Fruit fly (Drosophila melanogaster) whole organism, wandering third instar larva: Measurements from ENCODE around the gene CG3793.

ENCODE experiments used
- Abd-B ChIP-seq: fragments of >200 bp; optimal IDR thresholded peaks from 2 replicates; lab custom pipeline; 2017; ENCODE audit warnings: missing biosample characterization, missing genetic modification characterization
- CG32264 ChIP-seq: fragments of 200-800 bp; sonication (Bioruptor generic); optimal IDR thresholded peaks from 2 replicates; lab custom pipeline; 2016; ENCODE audit warnings: missing biosample characterization, missing genetic modification characterization
- CG9705 ChIP-seq: fragments of 200-800 bp; sonication (Bioruptor generic); optimal IDR thresholded peaks from 2 replicates; lab custom pipeline; 2018; ENCODE audit warnings: missing biosample characterization, mild to moderate bottlenecking, missing genetic modification characterization
- CrebA ChIP-seq: fragments of 200-800 bp; sonication (Bioruptor generic); optimal IDR thresholded peaks from 2 replicates; lab custom pipeline; 2016; ENCODE audit warnings: missing biosample characterization, mild to moderate bottlenecking, missing genetic modification characterization, borderline replicate concordance
- Dfd ChIP-seq: fragments of >200 bp; optimal IDR thresholded peaks from 2 replicates; lab custom pipeline; 2017; ENCODE audit warnings: missing biosample characterization, missing genetic modification characterization
- Dif ChIP-seq: fragments of 200-275, 200-300 bp; sonication (Bioruptor generic); optimal IDR thresholded peaks from 2 replicates; lab custom pipeline; 2018; ENCODE audit warnings: missing biosample characterization, missing genetic modification characterization; ENCODE audit not compliant: partially characterized antibody
- GATAd ChIP-seq: sonication (Bioruptor generic); optimal IDR thresholded peaks from 2 replicates; lab custom pipeline; 2016; ENCODE audit warnings: missing biosample characterization, missing genetic modification characterization
- HLH106 ChIP-seq: fragments of 200-800 bp; optimal IDR thresholded peaks from 3 replicates; lab custom pipeline; 2019; ENCODE audit warnings: missing biosample characterization, mild to moderate bottlenecking, missing genetic modification characterization, moderate library complexity
- Hnf4 ChIP-seq: fragments of 200-800 bp; sonication (Bioruptor generic); optimal IDR thresholded peaks from 2 replicates; lab custom pipeline; 2016; ENCODE audit warnings: missing biosample characterization, mild to moderate bottlenecking, missing genetic modification characterization
- Hr78 ChIP-seq: fragments of >200 bp; optimal IDR thresholded peaks from 2 replicates; lab custom pipeline; 2017; ENCODE audit warnings: missing biosample characterization, missing genetic modification characterization
- Hr83 ChIP-seq: fragments of 200-300 bp; sonication (Bioruptor generic); optimal IDR thresholded peaks from 2 replicates; lab custom pipeline; 2016; ENCODE audit warnings: missing biosample characterization, mild to moderate bottlenecking, missing genetic modification characterization, moderate library complexity; ENCODE audit not compliant: poor library complexity, severe bottlenecking
- Jra ChIP-seq: sonication (Bioruptor generic); optimal IDR thresholded peaks from 2 replicates; lab custom pipeline; 2016; ENCODE audit warnings: missing biosample characterization, missing genetic modification characterization
- Mio ChIP-seq: sonication (Bioruptor generic); optimal IDR thresholded peaks from 2 replicates; lab custom pipeline; 2016; ENCODE audit warnings: missing biosample characterization, missing genetic modification characterization
- Myc ChIP-seq: fragments of >200 bp; optimal IDR thresholded peaks from 2 replicates; lab custom pipeline; 2017
- N ChIP-seq: fragments of >200 bp; optimal IDR thresholded peaks from 2 replicates; lab custom pipeline; 2018; ENCODE audit warnings: missing biosample characterization, missing external identifiers, missing genetic modification characterization
- Rel ChIP-seq, 2 experiments: fragments of 200-800 bp; sonication (Bioruptor generic) in 1 of 2; optimal IDR thresholded peaks; 2 replicates in 1 of 2; 3 replicates in 1 of 2; lab custom pipeline; 2016 to 2019; ENCODE audit warnings: mild to moderate bottlenecking in 2 of 2, missing biosample characterization in 2 of 2, missing genetic modification characterization in 2 of 2, moderate library complexity in 1 of 2
- Sp1 ChIP-seq: fragments of 200-800 bp; sonication (Bioruptor generic); optimal IDR thresholded peaks from 3 replicates; lab custom pipeline; 2019; ENCODE audit warnings: missing biosample characterization, mild to moderate bottlenecking, missing genetic modification characterization, moderate library complexity
- Vsx2 ChIP-seq: fragments of 200-300, 225-300 bp; sonication (Bioruptor generic); optimal IDR thresholded peaks from 2 replicates; lab custom pipeline; 2018; ENCODE audit warnings: missing biosample characterization, missing genetic modification characterization; ENCODE audit not compliant: partially characterized antibody
- dl ChIP-seq, 2 experiments: fragments of 175-275, 200-275 bp in 1 of 2; fragments of 200-275 bp in 1 of 2; sonication (Bioruptor generic); optimal IDR thresholded peaks; lab custom pipeline; 2018; ENCODE audit warnings: mild to moderate bottlenecking in 2 of 2, missing biosample characterization in 2 of 2, missing genetic modification characterization in 2 of 2, moderate library complexity in 2 of 2; ENCODE audit not compliant: partially characterized antibody in 2 of 2, insufficient read depth in 1 of 2
- dmrt93B ChIP-seq: fragments of 200-800 bp; sonication (Bioruptor generic); optimal IDR thresholded peaks from 2 replicates; lab custom pipeline; 2018; ENCODE audit warnings: missing biosample characterization, mild to moderate bottlenecking, missing genetic modification characterization
- dsf ChIP-seq: sonication (Bioruptor generic); optimal IDR thresholded peaks from 2 replicates; lab custom pipeline; 2016; ENCODE audit warnings: missing biosample characterization, missing genetic modification characterization, borderline replicate concordance
- ey ChIP-seq: fragments of 200-800 bp; sonication (Bioruptor generic); optimal IDR thresholded peaks from 2 replicates; lab custom pipeline; 2016; ENCODE audit warnings: missing biosample characterization, missing genetic modification characterization
- fru ChIP-seq: fragments of 200-800 bp; sonication (Bioruptor generic); optimal IDR thresholded peaks from 3 replicates; lab custom pipeline; 2016; ENCODE audit warnings: missing biosample characterization, mild to moderate bottlenecking, missing genetic modification characterization
- h ChIP-seq: fragments of 200-800 bp; sonication (Bioruptor generic); optimal IDR thresholded peaks from 3 replicates; lab custom pipeline; 2016; ENCODE audit warnings: missing biosample characterization, mild to moderate bottlenecking, missing genetic modification characterization
- jim ChIP-seq: fragments of 175-275, 200-325 bp; sonication (Bioruptor generic); optimal IDR thresholded peaks from 2 replicates; lab custom pipeline; 2016; ENCODE audit warnings: missing biosample characterization, mild to moderate bottlenecking, missing genetic modification characterization
- lola ChIP-seq: fragments of >200 bp; optimal IDR thresholded peaks from 2 replicates; lab custom pipeline; 2017; ENCODE audit warnings: missing biosample characterization, missing genetic modification characterization
- pan ChIP-seq: fragments of >200 bp; optimal IDR thresholded peaks from 2 replicates; lab custom pipeline; 2017
- psq ChIP-seq: fragments of 200-800 bp; sonication (Bioruptor generic); optimal IDR thresholded peaks from 3 replicates; lab custom pipeline; 2017; ENCODE audit warnings: missing biosample characterization, mild to moderate bottlenecking, missing genetic modification characterization, moderate library complexity
- sage ChIP-seq: fragments of 200-800 bp; sonication (Bioruptor generic); optimal IDR thresholded peaks from 2 replicates; lab custom pipeline; 2016; ENCODE audit warnings: missing biosample characterization, mild to moderate bottlenecking, missing genetic modification characterization
- sv ChIP-seq: fragments of 200-800 bp; sonication (Bioruptor generic); optimal IDR thresholded peaks from 3 replicates; lab custom pipeline; 2016; ENCODE audit warnings: missing biosample characterization, missing genetic modification characterization
- tai ChIP-seq: sonication (Bioruptor generic); optimal IDR thresholded peaks from 2 replicates; lab custom pipeline; 2016; ENCODE audit warnings: missing biosample characterization, missing genetic modification characterization
- usp ChIP-seq: fragments of >200 bp; optimal IDR thresholded peaks from 2 replicates; lab custom pipeline; 2017; ENCODE audit warnings: missing biosample characterization, missing genetic modification characterization
- woc ChIP-seq: sonication (Bioruptor generic); optimal IDR thresholded peaks from 2 replicates; lab custom pipeline; 2016; ENCODE audit warnings: missing biosample characterization, mild to moderate bottlenecking, missing genetic modification characterization

Gene CG3793

dm6 chr2L:15770978-15771377 is 7.0 kb downstream of the CG3793 start, which contains the start of gene Ku80:
Ku80 (minus strand) TSS chr2L:15771159.
- no peak for TF ChIP-seq dl (GFP tag; optimal IDR thresholded peaks at IDR 0.05; lab: Kevin White, UChicago; ENCODE audit: insufficient read depth in 1 of 2, partially characterized antibody in 2 of 2)
- TF ChIP-seq Myc (lab: Kevin White, UChicago), result no peak
- no peak for TF ChIP-seq CG9705
- no peak for TF ChIP-seq jim
- no peak for TF ChIP-seq tai
- TF ChIP-seq usp, result no peak
- TF ChIP-seq Hr78 (GFP tag; lab: Kevin White, UChicago), result no peak
- TF ChIP-seq ey (GFP tag; lab: Kevin White, UChicago), result no peak
- TF ChIP-seq woc (GFP tag; lab: Kevin White, UChicago), result no peak
- TF ChIP-seq GATAd (GFP tag; lab: Kevin White, UChicago), result no peak
- no peak for TF ChIP-seq Abd-B

- TF ChIP-seq Abd-B, result no peak
- no peak for TF ChIP-seq Vsx2 (GFP tag; lab: Kevin White, UChicago)
- no peak for TF ChIP-seq pan (lab: Kevin White, UChicago)
- TF ChIP-seq tai, result no peak
- no peak for TF ChIP-seq Hr83 (GFP tag; lab: Kevin White, UChicago)
- no peak for TF ChIP-seq dsf (GFP tag; lab: Kevin White, UChicago)
- TF ChIP-seq Hr78 (GFP tag; lab: Kevin White, UChicago), result no peak
- TF ChIP-seq Myc (lab: Kevin White, UChicago), result no peak
- no peak for TF ChIP-seq h
- TF ChIP-seq Sp1 (GFP tag; lab: Kevin White, UChicago), result no peak
Observed at dm6 chr2L:15773013-15773412, 9.0 kb downstream of the CG3793 start, which contains the start of gene CG31826. CG31826 (minus strand) TSS chr2L:15773113.

dm6 chr2L:15776752-15777151 is 12.7 kb downstream of the CG3793 start, which contains the start of gene CG43760:
CG43760 (minus strand) TSS chr2L:15776852.
- TF ChIP-seq Dfd (GFP tag; lab: Kevin White, UChicago), result no peak
- no peak for TF ChIP-seq CrebA (GFP tag; lab: Kevin White, UChicago)
- TF ChIP-seq h, result no peak
- no peak for TF ChIP-seq Dif
- TF ChIP-seq Hr78 (GFP tag; lab: Kevin White, UChicago), result no peak
- no peak for TF ChIP-seq Hr83 (GFP tag; lab: Kevin White, UChicago)
- no peak for TF ChIP-seq Rel (GFP tag; optimal IDR thresholded peaks at IDR 0.05; lab: Kevin White, UChicago)
- no peak for TF ChIP-seq Rel (tag; optimal IDR thresholded peaks at IDR 0.05; lab: Kevin White, UChicago)
- TF ChIP-seq lola (GFP tag; lab: Kevin White, UChicago), result no peak
- TF ChIP-seq jim, result no peak
- no peak for TF ChIP-seq Hnf4
- TF ChIP-seq pan (lab: Kevin White, UChicago), result no peak
- TF ChIP-seq psq, result no peak
- TF ChIP-seq sage (GFP tag; lab: Kevin White, UChicago), result no peak
- no peak for TF ChIP-seq fru (GFP tag; lab: Kevin White, UChicago)
- no peak for TF ChIP-seq tai
- no peak for TF ChIP-seq usp
- TF ChIP-seq dsf (GFP tag; lab: Kevin White, UChicago), result no peak

dm6 chr2L:15782996-15783395 is 19.0 kb downstream of the CG3793 start:
- TF ChIP-seq h (no peak), pan (lab: Kevin White, UChicago) (no peak), sage (GFP tag; lab: Kevin White, UChicago) (no peak), CG32264 (GFP tag; lab: Kevin White, UChicago) (no peak), HLH106 (tag; lab: Kevin White, UChicago) (no peak), Rel (GFP tag; optimal IDR thresholded peaks at IDR 0.05; lab: Kevin White, UChicago) (no peak), Rel (tag; optimal IDR thresholded peaks at IDR 0.05; lab: Kevin White, UChicago) (no peak), Dif (no peak)
- TF ChIP-seq, all 38 proteins: peak for 0

- TF ChIP-seq Hr78 (GFP tag; lab: Kevin White, UChicago), result no peak
- TF ChIP-seq dl (GFP tag; optimal IDR thresholded peaks at IDR 0.05; lab: Kevin White, UChicago; ENCODE audit: insufficient read depth in 1 of 2, partially characterized antibody in 2 of 2), result no peak
- TF ChIP-seq dmrt93B, result no peak
- TF ChIP-seq ey (GFP tag; lab: Kevin White, UChicago), result no peak
- TF ChIP-seq Dif, result no peak
- TF ChIP-seq HLH106 (tag; lab: Kevin White, UChicago), result no peak
- no peak for TF ChIP-seq Jra (GFP tag; lab: Kevin White, UChicago)
- no peak for TF ChIP-seq woc (GFP tag; lab: Kevin White, UChicago)
- no peak for TF ChIP-seq sage (GFP tag; lab: Kevin White, UChicago)
- no peak for TF ChIP-seq GATAd (GFP tag; lab: Kevin White, UChicago)
- no peak for TF ChIP-seq sv
- no peak for TF ChIP-seq Mio (GFP tag; lab: Kevin White, UChicago)
- TF ChIP-seq pan (lab: Kevin White, UChicago), result no peak
- TF ChIP-seq psq, result no peak
- no peak for TF ChIP-seq tai
- no peak for TF ChIP-seq h
- TF ChIP-seq Abd-B, result no peak
- TF ChIP-seq N (GFP tag; lab: Kevin White, UChicago), result no peak
- TF ChIP-seq Hnf4, result no peak
Observed at dm6 chr2L:15783785-15784184, 19.8 kb downstream of the CG3793 start, which contains the start of gene t-Grip91. t-Grip91 (plus strand) TSS chr2L:15784085.
